Fruit fly (Drosophila melanogaster) whole organism, embryonic: ENCODE data around the gene fmt.

Experiments used
- CG10209 ChIP-seq: fragments of 200-800 bp; sonication (Bioruptor generic); optimal IDR thresholded peaks from 3 replicates; lab custom pipeline; 2017; ENCODE audit warnings: missing biosample characterization, mild to moderate bottlenecking, missing genetic modification characterization, missing genetic modification reagents
- CG10543 ChIP-seq: fragments of 200-800 bp; sonication (Bioruptor generic); optimal IDR thresholded peaks from 3 replicates; lab custom pipeline; 2017; ENCODE audit warnings: missing biosample characterization, mild to moderate bottlenecking, missing genetic modification characterization, moderate library complexity
- CG12219 ChIP-seq: fragments of 200-800 bp; sonication (Bioruptor generic); optimal IDR thresholded peaks from 3 replicates; lab custom pipeline; 2018; ENCODE audit warnings: missing biosample characterization, mild to moderate bottlenecking, missing genetic modification characterization
- CG12391 ChIP-seq: fragments of 200-800 bp; sonication (Bioruptor generic); optimal IDR thresholded peaks from 3 replicates; lab custom pipeline; 2018; ENCODE audit warnings: missing biosample characterization, mild to moderate bottlenecking, missing genetic modification characterization, moderate library complexity
- CG12769 ChIP-seq: fragments of 200-800 bp; sonication (Bioruptor generic); optimal IDR thresholded peaks from 2 replicates; lab custom pipeline; 2019; ENCODE audit warnings: missing biosample characterization, mild to moderate bottlenecking, missing genetic modification characterization, moderate library complexity
- CG13894 ChIP-seq: fragments of 200-800 bp; sonication (Bioruptor generic); optimal IDR thresholded peaks from 3 replicates; lab custom pipeline; 2018; ENCODE audit warnings: missing biosample characterization, mild to moderate bottlenecking, missing genetic modification characterization, moderate library complexity
- CG14965 ChIP-seq: fragments of 200-800 bp; sonication (Bioruptor generic); optimal IDR thresholded peaks from 2 replicates; lab custom pipeline; 2016; ENCODE audit warnings: missing biosample characterization, missing genetic modification characterization, borderline replicate concordance
- CG17385 ChIP-seq: fragments of 200-800 bp; sonication (Bioruptor generic); optimal IDR thresholded peaks from 3 replicates; lab custom pipeline; 2018; ENCODE audit warnings: missing biosample characterization, mild to moderate bottlenecking, missing genetic modification characterization
- CG3726 ChIP-seq: fragments of 200-800 bp; sonication (Bioruptor generic); IDR thresholded peaks from 3 replicates; pipeline ENCODE4, ENCODE4 v1.3.6; 2022; ENCODE audit warnings: missing biosample characterization, missing genetic modification characterization
- CG4282 ChIP-seq: fragments of 200-800 bp; sonication (Bioruptor generic); optimal IDR thresholded peaks from 2 replicates; lab custom pipeline; 2016; ENCODE audit warnings: missing biosample characterization, missing genetic modification characterization
- CG4707 ChIP-seq: fragments of 200-800 bp; sonication (Bioruptor generic); optimal IDR thresholded peaks from 2 replicates; lab custom pipeline; 2018; ENCODE audit warnings: missing biosample characterization, mild to moderate bottlenecking, missing genetic modification characterization, moderate library complexity
- CG4854 ChIP-seq: fragments of 200-800 bp; sonication (Bioruptor generic); optimal IDR thresholded peaks from 2 replicates; lab custom pipeline; 2016; ENCODE audit warnings: missing biosample characterization, missing genetic modification characterization, inconsistent platforms
- CG7556 ChIP-seq: fragments of 200-800 bp; sonication (Bioruptor generic); optimal IDR thresholded peaks from 2 replicates; lab custom pipeline; 2017; ENCODE audit warnings: missing biosample characterization, mild to moderate bottlenecking, missing genetic modification characterization
- CG7745 ChIP-seq: fragments of 200-800 bp; sonication (Bioruptor generic); optimal IDR thresholded peaks from 2 replicates; lab custom pipeline; 2018; ENCODE audit warnings: missing biosample characterization, mild to moderate bottlenecking, missing genetic modification characterization, moderate library complexity
- Deaf1 ChIP-seq: fragments of 200-800 bp; optimal IDR thresholded peaks from 3 replicates; lab custom pipeline; 2019; ENCODE audit warnings: missing biosample characterization, mild to moderate bottlenecking, missing genetic modification characterization, moderate library complexity
- Dek ChIP-seq: fragments of 200-800 bp; sonication (Bioruptor generic); optimal IDR thresholded peaks from 3 replicates; lab custom pipeline; 2019; ENCODE audit warnings: missing biosample characterization, mild to moderate bottlenecking, missing genetic modification characterization, moderate library complexity
- ERR ChIP-seq: fragments of 200-800 bp; sonication (Bioruptor generic); optimal IDR thresholded peaks from 2 replicates; lab custom pipeline; 2016; ENCODE audit warnings: missing biosample characterization, missing genetic modification characterization
- Ets65A ChIP-seq: fragments of 200-800 bp; sonication (Bioruptor generic); peaks from one replicate; lab custom pipeline; 2016; ENCODE audit warnings: missing biosample characterization, missing genetic modification characterization
- Max ChIP-seq: fragments of 200-800 bp; sonication (Bioruptor generic); optimal IDR thresholded peaks from 2 replicates; lab custom pipeline; 2016; ENCODE audit warnings: missing biosample characterization, mild to moderate bottlenecking, missing genetic modification characterization
- NC2β ChIP-seq: fragments of 200-800 bp; sonication (Bioruptor generic); optimal IDR thresholded peaks from 2 replicates; lab custom pipeline; 2016; ENCODE audit warnings: missing biosample characterization, missing genetic modification characterization
- Poxn ChIP-seq: fragments of 200-800 bp; sonication (Bioruptor generic); IDR thresholded peaks from 2 replicates; pipeline ENCODE4 v1.3.6; 2022; ENCODE audit warnings: missing biosample characterization, missing genetic modification characterization
- TFAM ChIP-seq: fragments of 200-800 bp; sonication (Bioruptor generic); optimal IDR thresholded peaks from 2 replicates; lab custom pipeline; 2017; ENCODE audit warnings: missing biosample characterization, missing genetic modification characterization, inconsistent platforms
- ato ChIP-seq: fragments of 200-800 bp; sonication (Bioruptor generic); IDR thresholded peaks from 2 replicates; pipeline ENCODE4 v1.3.6; 2022; ENCODE audit warnings: missing biosample characterization, missing genetic modification characterization; ENCODE audit not compliant: partially characterized antibody
- caup ChIP-seq: fragments of 200-800 bp; sonication (Bioruptor generic); optimal IDR thresholded peaks from 3 replicates; lab custom pipeline; 2017; ENCODE audit warnings: missing biosample characterization, mild to moderate bottlenecking, missing genetic modification characterization, moderate library complexity; ENCODE audit not compliant: severe bottlenecking
- chinmo ChIP-seq: fragments of 200-800 bp; sonication (Bioruptor generic); IDR thresholded peaks from 4 replicates; pipeline ENCODE4 v1.3.6; 2022; ENCODE audit warnings: missing biosample characterization, missing genetic modification characterization; ENCODE audit not compliant: partially characterized antibody
- fd102C ChIP-seq: fragments of 200-800 bp; sonication (Bioruptor generic); optimal IDR thresholded peaks from 2 replicates; lab custom pipeline; 2018; ENCODE audit warnings: missing biosample characterization, mild to moderate bottlenecking, missing genetic modification characterization, moderate library complexity
- ftz-f1 ChIP-seq: fragments of 200-800 bp; sonication (Bioruptor generic); optimal IDR thresholded peaks from 2 replicates; lab custom pipeline; 2016; ENCODE audit warnings: missing biosample characterization, missing genetic modification characterization
- inv ChIP-seq: fragments of 200-800 bp; sonication (Bioruptor generic); IDR thresholded peaks from 2 replicates; pipeline ENCODE4 v1.3.6; 2022; ENCODE audit warnings: missing biosample characterization, missing genetic modification characterization; ENCODE audit not compliant: partially characterized antibody
- lmd ChIP-seq: fragments of 200-800 bp; sonication (Bioruptor generic); IDR thresholded peaks from 2 replicates; pipeline ENCODE4 v1.3.6; 2022; ENCODE audit warnings: missing biosample characterization, missing genetic modification characterization
- mirr ChIP-seq: fragments of 200-800 bp; sonication (Bioruptor generic); optimal IDR thresholded peaks from 3 replicates; lab custom pipeline; 2018; ENCODE audit warnings: missing biosample characterization, mild to moderate bottlenecking, missing genetic modification characterization
- nom ChIP-seq: fragments of 200-800 bp; sonication (Bioruptor generic); optimal IDR thresholded peaks from 2 replicates; lab custom pipeline; 2017; ENCODE audit warnings: missing biosample characterization, missing genetic modification characterization, mild to moderate bottlenecking, moderate library complexity, missing genetic modification reagents
- peb ChIP-seq: fragments of 200-800 bp; sonication (Bioruptor generic); IDR thresholded peaks from 2 replicates; pipeline ENCODE4 v1.3.6; 2022; ENCODE audit warnings: missing biosample characterization, missing genetic modification characterization
- pros ChIP-seq: fragments of 200-800 bp; sonication (Bioruptor generic); optimal IDR thresholded peaks from 3 replicates; lab custom pipeline; 2019; ENCODE audit warnings: missing biosample characterization, mild to moderate bottlenecking, missing genetic modification characterization, moderate library complexity
- sc ChIP-seq, 3 experiments: fragments of >200 bp in 2 of 3; fragments of 200-800 bp in 1 of 3; sonication (Bioruptor generic) in 1 of 3; optimal IDR thresholded peaks; 2 replicates in 2 of 3; 3 replicates in 1 of 3; lab custom pipeline; 2017; ENCODE audit warnings: mild to moderate bottlenecking in 1 of 3, missing biosample characterization in 1 of 3, missing genetic modification characterization in 1 of 3, missing genetic modification reagents in 1 of 3
- sd ChIP-seq: fragments of 200-800 bp; sonication (Bioruptor generic); optimal IDR thresholded peaks from 3 replicates; lab custom pipeline; 2018; ENCODE audit warnings: missing biosample characterization, mild to moderate bottlenecking, missing genetic modification characterization, moderate library complexity
- vvl ChIP-seq: fragments of 200-800 bp; sonication (Bioruptor generic); IDR thresholded peaks from 2 replicates; pipeline ENCODE4 v1.3.6; 2022; ENCODE audit warnings: missing biosample characterization, missing genetic modification characterization
- wek ChIP-seq: fragments of 200-800 bp; sonication (Bioruptor generic); optimal IDR thresholded peaks from 3 replicates; lab custom pipeline; 2018; ENCODE audit warnings: missing biosample characterization, mild to moderate bottlenecking, missing genetic modification characterization, moderate library complexity
- z ChIP-seq: fragments of 200-800 bp; sonication (Bioruptor generic); IDR thresholded peaks from 3 replicates; pipeline ENCODE4 v1.3.6; 2022; ENCODE audit warnings: missing biosample characterization, missing genetic modification characterization
- zf30C ChIP-seq: fragments of 200-800 bp; sonication (Bioruptor generic); optimal IDR thresholded peaks from 3 replicates; lab custom pipeline; 2018; ENCODE audit warnings: missing biosample characterization, mild to moderate bottlenecking, missing genetic modification characterization

The fmt gene

DNA sequence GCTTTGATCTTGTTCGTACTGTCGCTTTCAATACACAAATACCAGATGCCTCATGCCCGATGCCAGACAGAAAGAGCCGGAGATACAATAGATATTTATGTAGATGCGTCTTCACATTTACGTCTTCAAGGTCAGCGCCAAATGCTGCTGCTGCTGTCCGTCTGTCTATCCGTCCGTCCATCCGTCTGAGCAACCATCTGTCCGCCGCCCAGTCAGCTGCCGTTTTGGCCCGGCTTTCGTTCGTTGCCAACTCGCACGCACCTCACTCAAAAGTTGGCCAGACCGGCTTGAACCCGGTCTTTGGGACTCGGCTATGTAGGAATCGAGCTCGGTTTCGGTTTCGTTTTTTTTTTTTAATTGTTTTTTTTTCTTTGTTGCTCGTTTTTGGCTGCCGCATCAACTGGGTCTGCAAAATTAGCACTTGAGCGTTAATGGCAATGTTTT is 18.7 kb downstream of the fmt start (continued):
- TF ChIP-seq sc (optimal IDR thresholded peaks at IDR 0.05; lab: Kevin White, UChicago) (no peak), sc (GFP tag; optimal IDR thresholded peaks at IDR 0.05; lab: Kevin White, UChicago) (no peak), peb (GFP tag; lab: Robert Waterston, UW) (no peak), CG7556 (GFP tag; lab: Kevin White, UChicago) (no peak), fd102C (no peak), CG13894 (tag; lab: Kevin White, UChicago) (peak; percentile 50), z (peak; percentile 67; the same call in 2 of the 3 replicates), CG4854 (no peak), ftz-f1 (GFP tag; lab: Kevin White, UChicago) (peak; percentile 71), CG12391 (tag; lab: Kevin White, UChicago) (no peak), CG10209 (peak; percentile 48), TFAM (GFP tag; lab: Kevin White, UChicago) (no peak), nom (GFP tag; lab: Kevin White, UChicago) (peak; percentile 96), Poxn (GFP tag; lab: Robert Waterston, UW) (no peak), CG4707 (no peak), wek (GFP tag; lab: Kevin White, UChicago) (no peak), zf30C (GFP tag; lab: Kevin White, UChicago) (no peak), ERR (GFP tag; lab: Kevin White, UChicago) (no peak), vvl (0 out of 2 replicates have a peak, but pooled peaks have one; percentile 59), ato (no peak), lmd (GFP tag; lab: Robert Waterston, UW) (no peak), Max (GFP tag; lab: Kevin White, UChicago) (no peak), CG7745 (tag; lab: Kevin White, UChicago) (no peak), CG10543 (peak; percentile 36), CG14965 (GFP tag; lab: Kevin White, UChicago) (no peak), inv (GFP tag; lab: Robert Waterston, UW) (no peak), CG17385 (no peak), pros (peak; percentile 99), CG12769 (tag; lab: Kevin White, UChicago) (peak; percentile 74), Deaf1 (tag; lab: Kevin White, UChicago) (peak; percentile 63), Dek (tag; lab: Kevin White, UChicago) (no peak), CG12219 (GFP tag; lab: Kevin White, UChicago) (no peak), NC2β (GFP tag; lab: Kevin White, UChicago) (no peak), sd (tag; lab: Kevin White, UChicago) (peak; percentile 82), CG3726 (no peak), chinmo (peak; percentile 98), CG4282 (GFP tag; lab: Kevin White, UChicago) (no peak), mirr (GFP tag; lab: Kevin White, UChicago) (no peak)

DNA sequence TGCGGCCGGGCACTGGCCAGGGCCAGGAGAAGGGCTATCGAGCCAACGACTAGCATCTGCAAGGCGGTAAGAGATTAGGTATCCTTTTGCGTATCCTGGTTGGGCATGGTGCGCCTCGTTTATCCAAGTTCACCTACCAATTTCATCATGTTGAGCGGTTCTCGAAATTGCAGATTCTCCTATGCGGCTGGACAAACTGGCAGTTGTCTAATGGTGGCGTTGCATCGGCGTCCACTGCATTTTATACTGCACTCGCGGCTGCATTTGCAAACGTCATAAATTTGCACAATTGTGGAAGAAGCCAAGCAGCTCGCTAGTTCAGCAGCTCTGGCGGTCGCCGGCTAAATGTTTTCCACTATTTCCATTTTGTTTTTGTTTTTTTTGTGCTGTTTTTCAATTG is 21.1 kb downstream of the fmt start, which contains the start of gene Acp65Aa:
Acp65Aa (minus strand) TSS at position 215 of the 400 bp plus-strand sequence.
- peak; percentile 90 for TF ChIP-seq Ets65A
- TF ChIP-seq caup (GFP tag; lab: Kevin White, UChicago), result no peak
- 0 out of 2 replicates have a peak, but pooled peaks have one; percentile 4 for TF ChIP-seq lmd (GFP tag; lab: Robert Waterston, UW)
